Fruit fly (Drosophila melanogaster) whole organism, wandering third instar larva: ENCODE results near the gene GstD3.
A peak's percentile ranks its signal among the peaks of the same experiment; 100 is the strongest.

Experiments used
- Abd-B ChIP-seq: fragments of >200 bp; optimal IDR thresholded peaks from 2 replicates; lab custom pipeline; 2017; ENCODE audit warnings: missing biosample characterization, missing genetic modification characterization
- CG32264 ChIP-seq: fragments of 200-800 bp; sonication (Bioruptor generic); optimal IDR thresholded peaks from 2 replicates; lab custom pipeline; 2016; ENCODE audit warnings: missing biosample characterization, missing genetic modification characterization
- CG9705 ChIP-seq: fragments of 200-800 bp; sonication (Bioruptor generic); optimal IDR thresholded peaks from 2 replicates; lab custom pipeline; 2018; ENCODE audit warnings: missing biosample characterization, mild to moderate bottlenecking, missing genetic modification characterization
- CrebA ChIP-seq: fragments of 200-800 bp; sonication (Bioruptor generic); optimal IDR thresholded peaks from 2 replicates; lab custom pipeline; 2016; ENCODE audit warnings: missing biosample characterization, mild to moderate bottlenecking, missing genetic modification characterization, borderline replicate concordance
- Dfd ChIP-seq: fragments of >200 bp; optimal IDR thresholded peaks from 2 replicates; lab custom pipeline; 2017; ENCODE audit warnings: missing biosample characterization, missing genetic modification characterization
- Dif ChIP-seq: fragments of 200-275, 200-300 bp; sonication (Bioruptor generic); optimal IDR thresholded peaks from 2 replicates; lab custom pipeline; 2018; ENCODE audit warnings: missing biosample characterization, missing genetic modification characterization; ENCODE audit not compliant: partially characterized antibody
- GATAd ChIP-seq: sonication (Bioruptor generic); optimal IDR thresholded peaks from 2 replicates; lab custom pipeline; 2016; ENCODE audit warnings: missing biosample characterization, missing genetic modification characterization
- HLH106 ChIP-seq: fragments of 200-800 bp; optimal IDR thresholded peaks from 3 replicates; lab custom pipeline; 2019; ENCODE audit warnings: missing biosample characterization, mild to moderate bottlenecking, missing genetic modification characterization, moderate library complexity
- Hnf4 ChIP-seq: fragments of 200-800 bp; sonication (Bioruptor generic); optimal IDR thresholded peaks from 2 replicates; lab custom pipeline; 2016; ENCODE audit warnings: missing biosample characterization, mild to moderate bottlenecking, missing genetic modification characterization
- Hr78 ChIP-seq: fragments of >200 bp; optimal IDR thresholded peaks from 2 replicates; lab custom pipeline; 2017; ENCODE audit warnings: missing biosample characterization, missing genetic modification characterization
- Jra ChIP-seq: sonication (Bioruptor generic); optimal IDR thresholded peaks from 2 replicates; lab custom pipeline; 2016; ENCODE audit warnings: missing biosample characterization, missing genetic modification characterization
- Mio ChIP-seq: sonication (Bioruptor generic); optimal IDR thresholded peaks from 2 replicates; lab custom pipeline; 2016; ENCODE audit warnings: missing biosample characterization, missing genetic modification characterization
- Myc ChIP-seq: fragments of >200 bp; optimal IDR thresholded peaks from 2 replicates; lab custom pipeline; 2017
- OdsH ChIP-seq: fragments of 200-800 bp; sonication (Bioruptor generic); optimal IDR thresholded peaks from 2 replicates; lab custom pipeline; 2016; ENCODE audit warnings: missing biosample characterization, mild to moderate bottlenecking, missing genetic modification characterization
- Rel ChIP-seq, 2 experiments: fragments of 200-800 bp; sonication (Bioruptor generic) in 1 of 2; optimal IDR thresholded peaks; 2 replicates in 1 of 2; 3 replicates in 1 of 2; lab custom pipeline; 2016 to 2019; ENCODE audit warnings: mild to moderate bottlenecking in 2 of 2, missing biosample characterization in 2 of 2, missing genetic modification characterization in 2 of 2, moderate library complexity in 1 of 2
- Sp1 ChIP-seq: fragments of 200-800 bp; sonication (Bioruptor generic); optimal IDR thresholded peaks from 3 replicates; lab custom pipeline; 2019; ENCODE audit warnings: missing biosample characterization, mild to moderate bottlenecking, missing genetic modification characterization, moderate library complexity
- Vsx2 ChIP-seq: fragments of 200-300, 225-300 bp; sonication (Bioruptor generic); optimal IDR thresholded peaks from 2 replicates; lab custom pipeline; 2018; ENCODE audit warnings: missing biosample characterization, missing genetic modification characterization; ENCODE audit not compliant: partially characterized antibody
- br ChIP-seq: fragments of 200-800 bp; sonication (Bioruptor generic); optimal IDR thresholded peaks from 2 replicates; lab custom pipeline; 2016; ENCODE audit warnings: missing biosample characterization, missing genetic modification characterization
- brk ChIP-seq: fragments of 200-800 bp; sonication (Bioruptor generic); optimal IDR thresholded peaks from 2 replicates; lab custom pipeline; 2016; ENCODE audit warnings: missing biosample characterization, mild to moderate bottlenecking, missing genetic modification characterization
- dl ChIP-seq, 2 experiments: fragments of 175-275, 200-275 bp in 1 of 2; fragments of 200-275 bp in 1 of 2; sonication (Bioruptor generic); optimal IDR thresholded peaks; lab custom pipeline; 2018; ENCODE audit warnings: mild to moderate bottlenecking in 2 of 2, missing biosample characterization in 2 of 2, missing genetic modification characterization in 2 of 2, moderate library complexity in 2 of 2; ENCODE audit not compliant: partially characterized antibody in 2 of 2, insufficient read depth in 1 of 2
- dmrt93B ChIP-seq: fragments of 200-800 bp; sonication (Bioruptor generic); optimal IDR thresholded peaks from 2 replicates; lab custom pipeline; 2018; ENCODE audit warnings: missing biosample characterization, mild to moderate bottlenecking, missing genetic modification characterization
- ey ChIP-seq: fragments of 200-800 bp; sonication (Bioruptor generic); optimal IDR thresholded peaks from 2 replicates; lab custom pipeline; 2016; ENCODE audit warnings: missing biosample characterization, missing genetic modification characterization
- foxo ChIP-seq, 2 experiments: fragments of 200-800 bp; sonication (Bioruptor generic); optimal IDR thresholded peaks; 2 replicates in 1 of 2; 3 replicates in 1 of 2; lab custom pipeline; 2016 to 2017; ENCODE audit warnings: missing biosample characterization in 2 of 2, missing genetic modification characterization in 2 of 2
- fru ChIP-seq: fragments of 200-800 bp; sonication (Bioruptor generic); optimal IDR thresholded peaks from 3 replicates; lab custom pipeline; 2016; ENCODE audit warnings: missing biosample characterization, mild to moderate bottlenecking, missing genetic modification characterization
- h ChIP-seq: fragments of 200-800 bp; sonication (Bioruptor generic); optimal IDR thresholded peaks from 3 replicates; lab custom pipeline; 2016; ENCODE audit warnings: missing biosample characterization, mild to moderate bottlenecking, missing genetic modification characterization
- jim ChIP-seq: fragments of 175-275, 200-325 bp; sonication (Bioruptor generic); optimal IDR thresholded peaks from 2 replicates; lab custom pipeline; 2016; ENCODE audit warnings: missing biosample characterization, mild to moderate bottlenecking, missing genetic modification characterization
- lola ChIP-seq: fragments of >200 bp; optimal IDR thresholded peaks from 2 replicates; lab custom pipeline; 2017; ENCODE audit warnings: missing biosample characterization, missing genetic modification characterization
- pan ChIP-seq: fragments of >200 bp; optimal IDR thresholded peaks from 2 replicates; lab custom pipeline; 2017
- psq ChIP-seq: fragments of 200-800 bp; sonication (Bioruptor generic); optimal IDR thresholded peaks from 3 replicates; lab custom pipeline; 2017; ENCODE audit warnings: missing biosample characterization, mild to moderate bottlenecking, missing genetic modification characterization, moderate library complexity
- rgr ChIP-seq: fragments of 200-800 bp; sonication (Bioruptor generic); optimal IDR thresholded peaks from 3 replicates; lab custom pipeline; 2016; ENCODE audit warnings: missing biosample characterization, mild to moderate bottlenecking, missing genetic modification characterization
- sage ChIP-seq: fragments of 200-800 bp; sonication (Bioruptor generic); optimal IDR thresholded peaks from 2 replicates; lab custom pipeline; 2016; ENCODE audit warnings: missing biosample characterization, mild to moderate bottlenecking, missing genetic modification characterization
- sv ChIP-seq: fragments of 200-800 bp; sonication (Bioruptor generic); optimal IDR thresholded peaks from 3 replicates; lab custom pipeline; 2016; ENCODE audit warnings: missing biosample characterization, missing genetic modification characterization
- tai ChIP-seq: sonication (Bioruptor generic); optimal IDR thresholded peaks from 2 replicates; lab custom pipeline; 2016; ENCODE audit warnings: missing biosample characterization, missing genetic modification characterization
- usp ChIP-seq: fragments of >200 bp; optimal IDR thresholded peaks from 2 replicates; lab custom pipeline; 2017; ENCODE audit warnings: missing biosample characterization, missing genetic modification characterization
- woc ChIP-seq: sonication (Bioruptor generic); optimal IDR thresholded peaks from 2 replicates; lab custom pipeline; 2016; ENCODE audit warnings: missing biosample characterization, mild to moderate bottlenecking, missing genetic modification characterization

Gene GstD3

DNA sequence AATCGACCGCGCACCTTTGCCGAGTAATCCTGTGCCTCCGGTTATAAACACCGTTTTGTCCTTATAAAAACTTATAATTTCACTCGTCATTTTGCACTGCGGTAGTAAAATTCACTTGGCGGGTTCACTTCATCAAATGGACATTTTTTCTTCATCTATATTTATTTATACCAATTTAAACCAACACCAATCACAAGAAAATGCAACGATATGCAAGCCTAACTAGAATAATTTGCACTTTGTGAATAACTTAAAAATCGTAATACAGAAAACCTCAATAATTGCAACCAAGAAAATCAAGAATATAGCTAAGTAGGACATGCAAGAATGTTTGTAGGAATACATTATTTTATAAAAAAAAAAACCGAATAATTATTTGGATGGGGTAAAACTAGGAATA is 23.0 kb downstream of the GstD3 start, which contains the start of the genes CG10096 and CG10097:
CG10096 (minus strand) TSS at position 101 of the 400 bp plus-strand sequence.
CG10097 (minus strand) TSS at position 101 of the 400 bp plus-strand sequence.
- no peak for TF ChIP-seq fru (GFP tag; lab: Kevin White, UChicago)
- TF ChIP-seq h, result no peak
- no peak for TF ChIP-seq CG32264 (GFP tag; lab: Kevin White, UChicago)
- no peak for TF ChIP-seq sv (GFP tag; lab: Kevin White, UChicago)
- TF ChIP-seq brk (GFP tag; lab: Kevin White, UChicago), result no peak
- TF ChIP-seq Myc, result no peak
- no peak for TF ChIP-seq br (GFP tag; lab: Kevin White, UChicago)
- TF ChIP-seq ey (GFP tag; lab: Kevin White, UChicago), result no peak
- no peak for TF ChIP-seq usp (GFP tag; lab: Kevin White, UChicago)
- no peak for TF ChIP-seq CrebA (GFP tag; lab: Kevin White, UChicago)

DNA sequence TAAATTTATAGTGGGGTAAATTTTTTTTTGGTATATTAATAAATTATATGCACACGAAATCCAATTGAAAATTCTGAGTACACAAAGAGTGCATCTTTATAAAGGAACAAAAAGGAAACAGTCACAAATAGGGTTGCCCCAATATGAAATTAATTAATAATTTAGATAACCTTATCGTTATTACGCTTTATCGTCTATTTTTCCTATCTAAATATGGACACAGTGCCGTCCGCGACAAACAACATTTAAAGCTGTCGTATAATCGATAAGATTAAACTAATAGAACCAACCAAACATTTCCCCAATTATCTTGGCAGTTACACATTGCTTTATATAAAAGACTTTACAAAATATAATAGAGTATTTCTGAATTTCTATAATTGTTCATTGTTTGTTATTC is 25.2 kb downstream of the GstD3 start:
- peak; percentile 38 for TF ChIP-seq sage (GFP tag; lab: Kevin White, UChicago)
- TF ChIP-seq tai (GFP tag; lab: Kevin White, UChicago), result no peak
- no peak for TF ChIP-seq ey (GFP tag; lab: Kevin White, UChicago)
- TF ChIP-seq HLH106 (tag; lab: Kevin White, UChicago), result no peak
- no peak for TF ChIP-seq lola
- TF ChIP-seq CrebA (GFP tag; lab: Kevin White, UChicago), result peak; percentile 28
- TF ChIP-seq GATAd (GFP tag; lab: Kevin White, UChicago), result no peak
- TF ChIP-seq h, result peak; percentile 24

dm6 chr3R:12398620-12399247 is 25.9 kb downstream of the GstD3 start, which contains the start of gene Cyp9f3:
Gene Cyp9f3, minus strand, starts transcription at chr3R:12398929.
- peak; percentile 32 for TF ChIP-seq CrebA (GFP tag; lab: Kevin White, UChicago)
- no peak for TF ChIP-seq br (GFP tag; lab: Kevin White, UChicago)
- TF ChIP-seq Vsx2 (GFP tag; lab: Kevin White, UChicago), result peak; percentile 20
- TF ChIP-seq rgr (GFP tag; lab: Kevin White, UChicago), result peak; percentile 9

DNA sequence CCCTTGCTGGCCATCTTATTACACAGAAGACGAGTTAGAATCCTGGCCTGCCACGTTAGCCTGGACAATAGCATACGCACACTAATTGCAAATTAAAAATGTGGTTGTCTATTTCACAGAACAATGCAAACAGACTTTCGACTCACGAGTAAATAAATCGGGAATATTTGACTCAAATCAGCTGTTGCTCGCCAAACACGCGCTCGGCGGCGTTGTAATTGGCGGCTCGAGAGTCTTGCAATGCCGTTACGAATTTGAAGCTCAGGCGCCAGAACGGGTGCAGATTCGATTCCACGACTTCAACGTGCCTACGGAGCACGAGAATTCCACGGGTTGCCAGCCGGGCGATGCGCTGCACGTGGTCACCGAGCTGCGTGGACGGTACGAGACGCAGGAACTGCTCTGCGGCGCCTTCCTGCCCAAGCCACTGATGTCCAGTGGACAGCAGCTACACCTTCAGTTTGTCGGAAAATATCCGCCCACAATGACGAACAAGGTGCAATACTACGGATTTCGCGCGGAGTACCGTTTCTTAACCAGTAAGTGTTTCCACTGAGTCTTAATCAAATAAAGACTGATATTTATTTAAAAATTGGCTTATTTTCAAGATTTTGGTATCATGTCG is 28.9 kb downstream of the GstD3 start, which contains the start of gene DNAlig3:
DNAlig3 (minus strand) TSS at position 168 of the 625 bp plus-strand sequence.
- TF ChIP-seq Rel (GFP tag; optimal IDR thresholded peaks at IDR 0.05; lab: Kevin White, UChicago), result no peak
- peak; percentile 83 for TF ChIP-seq Rel (tag; optimal IDR thresholded peaks at IDR 0.05; lab: Kevin White, UChicago)
- TF ChIP-seq dl (GFP tag; optimal IDR thresholded peaks at IDR 0.05; lab: Kevin White, UChicago; ENCODE audit: insufficient read depth in 1 of 2, partially characterized antibody in 2 of 2), result no peak

DNA sequence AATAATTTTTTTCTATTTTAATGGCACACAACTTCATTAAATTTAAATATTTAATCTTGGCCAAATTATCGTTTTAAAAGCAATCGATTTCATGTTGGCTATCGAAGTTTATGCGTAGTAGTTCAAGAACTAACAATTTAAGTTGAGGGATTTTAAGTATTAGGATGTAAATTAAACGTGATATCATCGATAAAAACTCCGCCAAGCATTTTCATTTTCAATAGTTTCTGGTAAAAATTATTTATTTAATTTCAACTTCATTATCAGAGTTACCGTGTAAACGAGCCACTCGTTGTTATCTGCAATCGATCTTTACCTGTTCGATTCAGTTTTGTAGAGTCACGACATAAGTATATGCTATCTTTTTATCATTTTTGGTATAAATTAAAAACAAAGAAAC is 30.1 kb downstream of the GstD3 start:
- TF ChIP-seq Hnf4 (GFP tag; lab: Kevin White, UChicago), result peak; percentile 94
- TF ChIP-seq foxo (GFP tag; optimal IDR thresholded peaks at IDR 0.05; lab: Kevin White, UChicago), result peak; percentile 89 to 96
- no peak for TF ChIP-seq Vsx2 (GFP tag; lab: Kevin White, UChicago)
- peak; percentile 97 for TF ChIP-seq rgr (GFP tag; lab: Kevin White, UChicago)
- TF ChIP-seq woc, result peak; percentile 86
- peak; percentile 59 for TF ChIP-seq Mio (GFP tag; lab: Kevin White, UChicago)
- TF ChIP-seq jim (GFP tag; lab: Kevin White, UChicago), result no peak
- peak; percentile 99 for TF ChIP-seq dmrt93B
- TF ChIP-seq usp (GFP tag; lab: Kevin White, UChicago), result no peak
- TF ChIP-seq Dfd, result no peak
- peak; percentile 99 for TF ChIP-seq Sp1 (GFP tag; lab: Kevin White, UChicago)
- TF ChIP-seq Rel (GFP tag; optimal IDR thresholded peaks at IDR 0.05; lab: Kevin White, UChicago), result peak; percentile 90
- peak; percentile 93 for TF ChIP-seq Rel (tag; optimal IDR thresholded peaks at IDR 0.05; lab: Kevin White, UChicago)
- TF ChIP-seq lola, result no peak
- TF ChIP-seq dl (GFP tag; optimal IDR thresholded peaks at IDR 0.05; lab: Kevin White, UChicago; ENCODE audit: insufficient read depth in 1 of 2, partially characterized antibody in 2 of 2), result no peak
- TF ChIP-seq Dif, result no peak
- TF ChIP-seq brk (GFP tag; lab: Kevin White, UChicago), result peak; percentile 95
- no peak for TF ChIP-seq CrebA (GFP tag; lab: Kevin White, UChicago)
- peak; percentile 100 for TF ChIP-seq CG9705 (GFP tag; lab: Kevin White, UChicago)
- TF ChIP-seq h, result peak; percentile 99
- peak; percentile 99 for TF ChIP-seq sage (GFP tag; lab: Kevin White, UChicago)
- TF ChIP-seq Jra (GFP tag; lab: Kevin White, UChicago), result peak; percentile 84
- TF ChIP-seq OdsH (GFP tag; lab: Kevin White, UChicago), result peak; percentile 95
- peak; percentile 94 for TF ChIP-seq CG32264 (GFP tag; lab: Kevin White, UChicago)
- peak; percentile 36 for TF ChIP-seq GATAd (GFP tag; lab: Kevin White, UChicago)
- no peak for TF ChIP-seq Abd-B
- peak; percentile 84 for TF ChIP-seq psq
- TF ChIP-seq ey (GFP tag; lab: Kevin White, UChicago), result peak; percentile 89
- no peak for TF ChIP-seq Hr78 (GFP tag; lab: Kevin White, UChicago)
- TF ChIP-seq pan (lab: Kevin White, UChicago), result no peak
- TF ChIP-seq br (GFP tag; lab: Kevin White, UChicago), result peak; percentile 95
- peak; percentile 94 for TF ChIP-seq sv (GFP tag; lab: Kevin White, UChicago)
- no peak for TF ChIP-seq tai (GFP tag; lab: Kevin White, UChicago)
